Fruit fly (Drosophila melanogaster) whole organism, prepupa: ENCODE results near the gene yellow-h.

ENCODE experiments used
- CG10631 ChIP-seq: fragments of 200-800 bp; sonication (Bioruptor generic); optimal IDR thresholded peaks from 2 replicates; lab custom pipeline; 2016; ENCODE audit warnings: missing biosample characterization, missing genetic modification characterization
- CG10669 ChIP-seq: fragments of 200-800 bp; sonication (Bioruptor generic); optimal IDR thresholded peaks from 3 replicates; lab custom pipeline; 2018; ENCODE audit warnings: missing biosample characterization, mild to moderate bottlenecking, missing genetic modification characterization, moderate library complexity
- CG11294 ChIP-seq: fragments of 200-800 bp; sonication (Bioruptor generic); IDR thresholded peaks from 2 replicates; pipeline ENCODE4 v1.3.6; 2022; ENCODE audit warnings: missing biosample characterization, missing genetic modification characterization
- CG11762 ChIP-seq: fragments of 200-800 bp; sonication (Bioruptor generic); optimal IDR thresholded peaks from 3 replicates; lab custom pipeline; 2016; ENCODE audit warnings: missing biosample characterization, missing genetic modification characterization; ENCODE audit not compliant: insufficient read depth
- CG11902 ChIP-seq: fragments of 200-800 bp; sonication (Bioruptor generic); optimal IDR thresholded peaks from 3 replicates; lab custom pipeline; 2016; ENCODE audit warnings: missing biosample characterization, missing genetic modification characterization
- CG32006 ChIP-seq: fragments of 200-800 bp; sonication (Bioruptor generic); optimal IDR thresholded peaks from 3 replicates; lab custom pipeline; 2017; ENCODE audit warnings: missing biosample characterization, mild to moderate bottlenecking, missing genetic modification characterization
- CG3919 ChIP-seq: fragments of 200-800 bp; sonication (Bioruptor generic); optimal IDR thresholded peaks from 3 replicates; lab custom pipeline; 2016; ENCODE audit warnings: missing biosample characterization, missing genetic modification characterization
- CG6276 ChIP-seq: fragments of 200-800 bp; sonication (Bioruptor generic); optimal IDR thresholded peaks from 2 replicates; lab custom pipeline; 2017; ENCODE audit warnings: missing biosample characterization, mild to moderate bottlenecking, missing genetic modification characterization
- CG6808 ChIP-seq: fragments of 200-800 bp; sonication (Bioruptor generic); optimal IDR thresholded peaks from 3 replicates; lab custom pipeline; 2017; ENCODE audit warnings: missing biosample characterization, missing genetic modification characterization, mild to moderate bottlenecking, moderate library complexity, missing genetic modification reagents
- CG7368 ChIP-seq: fragments of 200-800 bp; sonication (Bioruptor generic); optimal IDR thresholded peaks from 3 replicates; lab custom pipeline; 2016; ENCODE audit warnings: missing biosample characterization, missing genetic modification characterization
- CG8119 ChIP-seq: fragments of 200-800 bp; sonication (Bioruptor generic); IDR thresholded peaks from 3 replicates; pipeline ENCODE4 v1.3.6; 2022; ENCODE audit warnings: missing biosample characterization, missing genetic modification characterization
- Eip78C ChIP-seq: fragments of 200-800 bp; sonication (Bioruptor generic); peaks from one replicate; lab custom pipeline; 2016; ENCODE audit warnings: missing biosample characterization, missing genetic modification characterization
- Ets21C ChIP-seq: fragments of 200-800 bp; sonication (Bioruptor generic); optimal IDR thresholded peaks from 3 replicates; lab custom pipeline; 2016; ENCODE audit warnings: missing biosample characterization, missing genetic modification characterization
- Hr4 ChIP-seq: fragments of 200-800 bp; sonication (Bioruptor generic); optimal IDR thresholded peaks from 3 replicates; lab custom pipeline; 2016; ENCODE audit warnings: missing biosample characterization, missing genetic modification characterization
- Lpt ChIP-seq: fragments of 200-800 bp; sonication (Bioruptor generic); optimal IDR thresholded peaks from 3 replicates; lab custom pipeline; 2016; ENCODE audit warnings: missing biosample characterization, missing genetic modification characterization
- OdsH ChIP-seq: fragments of 200-800 bp; sonication (Bioruptor generic); optimal IDR thresholded peaks from 3 replicates; lab custom pipeline; 2016; ENCODE audit warnings: missing biosample characterization, missing genetic modification characterization
- Sox14 ChIP-seq: fragments of 200-800 bp; sonication (Bioruptor generic); optimal IDR thresholded peaks from 3 replicates; lab custom pipeline; 2016; ENCODE audit warnings: missing biosample characterization, missing genetic modification characterization
- Sox15 ChIP-seq: fragments of 200-800 bp; sonication (Bioruptor generic); optimal IDR thresholded peaks from 3 replicates; lab custom pipeline; 2016; ENCODE audit warnings: missing biosample characterization, missing genetic modification characterization
- acj6 ChIP-seq: fragments of 200-800 bp; sonication (Bioruptor generic); optimal IDR thresholded peaks from 3 replicates; lab custom pipeline; 2016; ENCODE audit warnings: missing biosample characterization, missing genetic modification characterization
- cyc ChIP-seq: fragments of 200-800 bp; sonication (Bioruptor generic); optimal IDR thresholded peaks from 3 replicates; lab custom pipeline; 2016; ENCODE audit warnings: missing biosample characterization, missing genetic modification characterization
- fd59A ChIP-seq: fragments of 200-800 bp; sonication (Bioruptor generic); optimal IDR thresholded peaks from 2 replicates; lab custom pipeline; 2017; ENCODE audit warnings: missing biosample characterization, mild to moderate bottlenecking, missing genetic modification characterization, missing genetic modification reagents
- fkh ChIP-seq: fragments of 200-800 bp; sonication (Bioruptor generic); optimal IDR thresholded peaks from 3 replicates; lab custom pipeline; 2017; ENCODE audit warnings: missing biosample characterization, mild to moderate bottlenecking, missing genetic modification characterization, moderate library complexity
- lz ChIP-seq: fragments of 200-800 bp; sonication (Bioruptor generic); optimal IDR thresholded peaks from 3 replicates; lab custom pipeline; 2016; ENCODE audit warnings: missing biosample characterization, missing genetic modification characterization
- pdm3 ChIP-seq: fragments of 200-800 bp; sonication (Bioruptor generic); optimal IDR thresholded peaks from 3 replicates; lab custom pipeline; 2016; ENCODE audit warnings: missing biosample characterization, missing genetic modification characterization
- salr ChIP-seq, 2 experiments: fragments of 200-800 bp; sonication (Bioruptor generic); optimal IDR thresholded peaks; 3 replicates each; lab custom pipeline; 2016 to 2018; ENCODE audit warnings: missing biosample characterization in 2 of 2, missing genetic modification characterization in 2 of 2, mild to moderate bottlenecking in 1 of 2
- topi ChIP-seq: fragments of 200-800 bp; sonication (Bioruptor generic); optimal IDR thresholded peaks from 3 replicates; lab custom pipeline; 2016; ENCODE audit warnings: missing biosample characterization, missing genetic modification characterization

The yellow-h gene

DNA sequence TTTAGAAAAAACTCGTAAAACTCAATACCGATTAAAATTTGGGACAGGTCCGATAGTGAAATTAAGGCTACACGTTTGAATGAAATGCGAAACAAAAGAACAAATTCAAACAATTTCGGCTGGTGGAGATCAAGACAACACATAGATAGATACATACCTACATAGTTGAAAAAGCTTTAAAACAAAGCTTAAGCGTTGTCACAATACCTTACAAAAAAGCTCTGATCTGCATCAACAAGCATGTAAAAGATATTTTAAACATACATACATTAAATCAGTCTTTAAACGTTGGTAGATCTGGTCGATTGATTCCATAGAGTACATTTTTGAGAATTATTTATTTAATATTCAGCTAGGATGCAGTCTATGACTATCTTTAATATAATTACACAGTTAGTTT lies at the start of gene yellow-h, which contains the start of gene CG31999:
Gene yellow-h, plus strand, starts transcription at position 275 of the 400 bp plus-strand sequence.
Gene CG31999, minus strand, starts transcription at position 101 of the 400 bp plus-strand sequence.
- TF ChIP-seq Ets21C (GFP tag; lab: Kevin White, UChicago) = no peak
- peak; percentile 47 for TF ChIP-seq Eip78C (GFP tag; lab: Kevin White, UChicago)
- no peak for TF ChIP-seq CG6276 (GFP tag; lab: Kevin White, UChicago)

DNA sequence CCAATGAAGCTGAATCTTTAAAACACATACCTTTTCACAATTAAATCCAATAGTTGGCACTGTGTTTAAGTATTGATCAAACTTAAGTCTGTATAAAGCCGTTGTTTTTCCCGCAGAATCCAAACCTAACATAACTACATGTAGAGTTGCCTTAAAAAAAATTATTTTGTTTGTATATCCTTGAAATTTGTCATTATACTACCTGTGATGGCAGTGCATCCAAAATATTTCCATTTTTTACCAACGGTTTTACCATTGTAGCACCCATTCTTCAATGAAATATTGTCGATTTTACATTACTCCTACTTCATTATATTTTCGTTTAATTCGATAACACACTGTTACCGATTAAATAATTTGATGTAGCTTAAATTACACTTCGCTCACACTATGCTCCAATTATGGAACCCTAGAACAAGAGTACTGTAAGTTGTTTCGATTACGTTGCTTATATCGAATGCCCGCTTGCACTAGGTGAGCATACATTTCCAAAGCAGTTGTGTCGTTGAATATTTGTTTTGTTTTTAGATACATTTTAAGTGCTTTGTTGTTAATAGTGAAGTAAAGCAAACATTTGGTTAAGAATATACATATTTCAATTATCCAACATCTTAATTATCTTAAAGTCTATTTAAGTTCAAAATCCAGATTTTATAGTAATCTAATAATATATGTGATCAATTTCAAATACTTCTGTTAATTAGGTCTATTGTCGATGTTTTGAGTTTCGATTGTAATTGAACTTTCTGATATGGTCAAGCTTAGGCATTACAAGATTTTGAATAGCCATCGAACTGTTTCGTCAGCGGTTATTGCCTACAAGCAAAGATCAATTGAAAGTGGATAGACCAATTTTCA lies 48.4 kb upstream of the yellow-h start, which contains the start of gene Arl4:
Gene Arl4, minus strand, starts transcription at position 328 of the 858 bp plus-strand sequence.
- no peak for TF ChIP-seq CG3919 (GFP tag; lab: Kevin White, UChicago)
- TF ChIP-seq pdm3 (GFP tag; lab: Kevin White, UChicago) = peak; percentile 13
- TF ChIP-seq Hr4 (GFP tag; lab: Kevin White, UChicago) = peak; percentile 29
- TF ChIP-seq CG6276 (GFP tag; lab: Kevin White, UChicago) = no peak
- no peak for TF ChIP-seq CG6808
- no peak for TF ChIP-seq CG8119 (GFP tag; lab: Robert Waterston, UW)
- peak; percentile 2 for TF ChIP-seq CG11902 (GFP tag; lab: Kevin White, UChicago)
- peak; percentile 24 for TF ChIP-seq lz (GFP tag; lab: Kevin White, UChicago)
- TF ChIP-seq CG10631 (GFP tag; lab: Kevin White, UChicago) = peak; percentile 31
- TF ChIP-seq acj6 (GFP tag; lab: Kevin White, UChicago) = no peak
- peak; percentile 51 for TF ChIP-seq Sox14
- no peak for TF ChIP-seq Sox15
- TF ChIP-seq fkh = no peak
- no peak for TF ChIP-seq topi (GFP tag; lab: Kevin White, UChicago)
- peak; percentile 30 for TF ChIP-seq cyc (GFP tag; lab: Kevin White, UChicago)
- peak; percentile 64 for TF ChIP-seq Eip78C (GFP tag; lab: Kevin White, UChicago)
- peak; percentile 18 for TF ChIP-seq CG10669 (GFP tag; lab: Kevin White, UChicago)
- peak; percentile 8 for TF ChIP-seq OdsH

dm6 chr4:179920-180261 lies 47.8 kb upstream of the yellow-h start:
- TF ChIP-seq CG32006 (GFP tag; lab: Kevin White, UChicago) (no peak), salr (GFP tag; optimal IDR thresholded peaks at IDR 0.05; lab: Kevin White, UChicago) (no peak)

DNA sequence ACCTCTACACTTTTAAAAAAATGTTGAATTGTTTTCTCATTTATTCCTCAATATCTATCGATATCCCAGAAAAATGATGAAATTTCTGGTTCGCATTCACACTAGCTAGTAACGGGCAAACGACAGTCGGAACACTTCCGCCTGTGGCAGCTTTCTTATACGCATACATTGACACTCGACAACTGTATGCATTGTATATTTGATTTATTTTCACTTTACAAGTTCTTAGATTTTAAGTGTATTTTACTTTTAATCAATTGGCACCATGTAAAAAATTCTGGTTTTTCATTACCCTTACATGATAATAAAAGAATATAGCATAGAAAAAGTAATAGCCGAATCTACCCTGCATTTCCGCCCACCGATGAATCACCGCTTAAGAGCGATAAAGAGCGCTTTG lies 46.9 kb upstream of the yellow-h start:
- TF ChIP-seq Eip78C (GFP tag; lab: Kevin White, UChicago) (peak; percentile 75), Hr4 (GFP tag; lab: Kevin White, UChicago) (peak; percentile 7), Lpt (GFP tag; lab: Kevin White, UChicago) (no peak)

DNA sequence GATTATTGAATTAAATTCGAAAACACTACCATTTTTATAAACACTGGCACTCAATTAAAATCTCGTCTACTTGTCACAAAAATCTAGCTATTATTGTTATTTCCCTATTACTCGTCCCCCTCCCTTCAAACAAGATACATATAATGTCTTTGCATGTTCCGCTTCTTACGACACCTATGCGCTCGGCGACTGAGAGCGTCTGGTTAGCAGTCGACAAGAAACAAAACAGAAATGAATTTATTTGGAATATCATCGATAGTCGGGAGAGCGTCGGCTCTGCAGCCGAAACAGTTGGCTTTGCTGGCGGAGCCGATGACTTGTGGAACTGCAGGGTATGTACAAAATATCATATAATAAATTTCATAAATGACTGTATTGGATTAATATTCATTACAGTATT lies 46.1 kb upstream of the yellow-h start:
- no peak for TF ChIP-seq CG11902 (GFP tag; lab: Kevin White, UChicago)
- TF ChIP-seq salr (GFP tag; optimal IDR thresholded peaks at IDR 0.05; lab: Kevin White, UChicago) = no peak
- TF ChIP-seq CG7368 (GFP tag; lab: Kevin White, UChicago) = no peak
- TF ChIP-seq fd59A (GFP tag; lab: Kevin White, UChicago) = no peak

dm6 chr4:183681-184080 lies 44.0 kb upstream of the yellow-h start:
- no peak for TF ChIP-seq CG11762 (GFP tag; lab: Kevin White, UChicago)
- peak; percentile 15 for TF ChIP-seq Eip78C (GFP tag; lab: Kevin White, UChicago)

DNA sequence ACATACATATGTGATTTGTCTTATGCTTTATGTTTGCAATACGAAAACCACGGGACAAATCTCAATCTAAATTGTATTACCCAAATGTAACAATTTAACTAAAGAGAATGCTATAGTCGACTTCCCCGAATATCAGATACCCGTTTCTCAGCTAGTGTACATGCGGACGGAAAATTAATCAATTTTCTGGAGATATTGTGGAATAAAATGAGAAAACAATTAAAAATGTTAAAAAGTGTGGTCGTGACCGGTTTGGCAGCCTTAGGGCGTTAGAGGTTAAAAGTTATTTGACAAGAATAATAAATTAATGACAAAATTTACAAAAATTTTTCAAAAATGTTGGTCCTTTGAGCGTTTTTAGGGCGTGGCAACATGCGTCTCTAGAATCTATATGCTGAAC lies 35.2 kb upstream of the yellow-h start:
- TF ChIP-seq Eip78C (GFP tag; lab: Kevin White, UChicago) (peak; percentile 58), Hr4 (GFP tag; lab: Kevin White, UChicago) (no peak), CG11294 (no peak)
- TF ChIP-seq, all 60 proteins: peak for 1
